Worm (Caenorhabditis elegans) whole organism, L4 larva: ENCODE measurements around the gene C44C10.9.

Source experiments
- F26F4.8 ChIP-seq: fragments of 200-800 bp; sonication (Bioruptor generic); conservative IDR thresholded peaks from 2 replicates; pipeline ENCODE4 v1.3.6; 2022; ENCODE audit warnings: missing genetic modification characterization, missing compliant biosample characterization
- F37D6.2 ChIP-seq: sonication (generic microtip); optimal IDR thresholded peaks from 2 replicates; lab custom pipeline; 2016; ENCODE audit warnings: mild to moderate bottlenecking, missing genetic modification characterization, missing compliant biosample characterization
- F44E2.7 ChIP-seq: fragments of 200-800 bp; sonication (Bioruptor generic); IDR thresholded peaks from 2 replicates; pipeline ENCODE4 v2.1.2; 2022; ENCODE audit warnings: missing genetic modification characterization, missing compliant biosample characterization
- R02D3.7 ChIP-seq: fragments of 150-350 bp; sonication (generic microtip); optimal IDR thresholded peaks from 3 replicates; lab custom pipeline; 2014; ENCODE audit warnings: missing biosample characterization, missing genetic modification characterization
- Y48G9A.11 ChIP-seq: fragments of 200-800 bp; sonication (Bioruptor generic); IDR thresholded peaks from 2 replicates; pipeline ENCODE4 v1.3.6; 2022; ENCODE audit warnings: missing genetic modification reagents, missing genetic modification characterization, missing compliant biosample characterization
- Y5F2A.4 ChIP-seq: fragments of 200-800 bp; sonication (Bioruptor generic); optimal IDR thresholded peaks from 2 replicates; lab custom pipeline; 2018; ENCODE audit warnings: mild to moderate bottlenecking, missing genetic modification characterization, missing compliant biosample characterization
- ceh-28 ChIP-seq: fragments of 150-350 bp; optimal IDR thresholded peaks from 2 replicates; lab custom pipeline; 2014; ENCODE audit warnings: missing biosample characterization, missing genetic modification reagents, missing genetic modification characterization
- ceh-32 ChIP-seq: sonication (generic microtip); optimal IDR thresholded peaks from 2 replicates; lab custom pipeline; 2016; ENCODE audit warnings: mild to moderate bottlenecking, missing genetic modification characterization, missing compliant biosample characterization; ENCODE audit not compliant: poor library complexity
- ceh-44 ChIP-seq: fragments of 200-800 bp; sonication (Bioruptor generic); IDR thresholded peaks from 2 replicates; pipeline ENCODE4 v1.3.6; 2022; ENCODE audit warnings: missing genetic modification reagents, missing genetic modification characterization, missing compliant biosample characterization
- ceh-62 ChIP-seq: sonication (generic microtip); optimal IDR thresholded peaks from 2 replicates; lab custom pipeline; 2017; ENCODE audit warnings: missing biosample characterization, missing genetic modification characterization
- ceh-82 ChIP-seq: sonication (generic microtip); optimal IDR thresholded peaks from 2 replicates; lab custom pipeline; 2017; ENCODE audit warnings: missing biosample characterization, missing genetic modification characterization
- ces-1 ChIP-seq: fragments of 150-350 bp; sonication (generic microtip); optimal IDR thresholded peaks from 4 replicates; lab custom pipeline; 2014; ENCODE audit warnings: missing biosample characterization, missing genetic modification reagents, missing genetic modification characterization
- ctbp-1 ChIP-seq: fragments of 200-800 bp; sonication (Bioruptor generic); IDR thresholded peaks from 2 replicates; pipeline ENCODE4 v1.3.6; 2022; ENCODE audit warnings: missing genetic modification reagents, missing genetic modification characterization, missing compliant biosample characterization
- daf-12 ChIP-seq: fragments of 150-350 bp; optimal IDR thresholded peaks from 2 replicates; lab custom pipeline; 2014; ENCODE audit warnings: missing biosample characterization, missing genetic modification reagents, missing genetic modification characterization
- daf-19 ChIP-seq: fragments of 200-800 bp; sonication (Bioruptor generic); conservative IDR thresholded peaks from 2 replicates; pipeline ENCODE4 v1.3.6; 2022; ENCODE audit warnings: missing genetic modification characterization, missing compliant biosample characterization
- dmd-6 ChIP-seq: fragments of 200-800 bp; sonication (Bioruptor generic); IDR thresholded peaks from 2 replicates; pipeline ENCODE4 v1.3.6; 2022; ENCODE audit warnings: missing genetic modification reagents, missing genetic modification characterization, missing compliant biosample characterization
- duxl-1 ChIP-seq: sonication (generic microtip); optimal IDR thresholded peaks from 2 replicates; lab custom pipeline; 2016; ENCODE audit warnings: mild to moderate bottlenecking, missing genetic modification characterization, moderate library complexity, missing compliant biosample characterization; ENCODE audit not compliant: poor library complexity
- egl-27 ChIP-seq: sonication (generic microtip); optimal IDR thresholded peaks from 3 replicates; lab custom pipeline; 2017; ENCODE audit warnings: missing biosample characterization, missing genetic modification reagents, missing genetic modification characterization
- egl-43 ChIP-seq: fragments of 200-800 bp; sonication (Bioruptor generic); IDR thresholded peaks from 2 replicates; pipeline ENCODE4 v1.3.6; 2022; ENCODE audit warnings: missing genetic modification reagents, missing genetic modification characterization, missing compliant biosample characterization
- fos-1 ChIP-seq: fragments of 150-350 bp; optimal IDR thresholded peaks from 2 replicates; lab custom pipeline; 2014; ENCODE audit warnings: missing biosample characterization, missing genetic modification characterization
- gei-8 ChIP-seq: fragments of 200-800 bp; sonication (Bioruptor generic); optimal IDR thresholded peaks from 2 replicates; lab custom pipeline; 2018; ENCODE audit warnings: mild to moderate bottlenecking, missing genetic modification characterization, missing compliant biosample characterization
- hif-1 ChIP-seq, 2 experiments: sonication (generic microtip); optimal IDR thresholded peaks; 2 replicates each; lab custom pipeline; 2016 to 2017; ENCODE audit warnings: missing compliant biosample characterization in 2 of 2, missing genetic modification characterization in 2 of 2, missing genetic modification reagents in 2 of 2, missing genotype in 2 of 2, mild to moderate bottlenecking in 1 of 2
- hlh-30 ChIP-seq: sonication (generic microtip); optimal IDR thresholded peaks from 2 replicates; lab custom pipeline; 2017; ENCODE audit warnings: antibody characterized with exemption, mild to moderate bottlenecking, missing genetic modification characterization, missing compliant biosample characterization; ENCODE audit not compliant: insufficient read depth
- lim-7 ChIP-seq: fragments of 200-800 bp; sonication (Bioruptor generic); IDR thresholded peaks from 2 replicates; pipeline ENCODE4 v1.3.6; 2022; ENCODE audit warnings: missing genetic modification characterization, missing compliant biosample characterization
- lin-1 ChIP-seq: fragments of 200-800 bp; sonication (Bioruptor generic); IDR thresholded peaks from 2 replicates; pipeline ENCODE4 v1.3.6; 2022; ENCODE audit warnings: missing genetic modification reagents, missing genetic modification characterization, missing compliant biosample characterization
- lir-3 ChIP-seq: sonication (generic microtip); optimal IDR thresholded peaks from 2 replicates; lab custom pipeline; 2016; ENCODE audit warnings: mild to moderate bottlenecking, missing genetic modification characterization, missing compliant biosample characterization
- madf-9 ChIP-seq: fragments of 200-800 bp; sonication (Bioruptor generic); conservative IDR thresholded peaks from 2 replicates; pipeline ENCODE4 v1.3.6; 2022; ENCODE audit warnings: missing genetic modification reagents, missing genetic modification characterization, missing compliant biosample characterization
- mdl-1 ChIP-seq, 2 experiments: fragments of 150-350 bp in 1 of 2; sonication (generic microtip) in 1 of 2; optimal IDR thresholded peaks; 2 replicates each; lab custom pipeline; 2014 to 2017; ENCODE audit warnings: missing biosample characterization in 2 of 2, missing genetic modification characterization in 2 of 2
- mep-1 ChIP-seq: fragments of 150-350 bp; sonication (generic microtip); optimal IDR thresholded peaks from 3 replicates; lab custom pipeline; 2014; ENCODE audit warnings: missing biosample characterization, missing genetic modification characterization
- mes-2 ChIP-seq: sonication (generic microtip); optimal IDR thresholded peaks from 2 replicates; lab custom pipeline; 2016; ENCODE audit warnings: missing genotype, mild to moderate bottlenecking, missing genetic modification characterization, missing compliant biosample characterization; ENCODE audit not compliant: poor library complexity, severe bottlenecking
- mxl-2 ChIP-seq: fragments of 200-800 bp; sonication (Bioruptor generic); conservative IDR thresholded peaks from 2 replicates; pipeline ENCODE4 v1.3.6; 2022; ENCODE audit warnings: missing genetic modification reagents, missing genetic modification characterization, missing compliant biosample characterization
- mxl-3 ChIP-seq: fragments of 200-800 bp; sonication (Bioruptor generic); optimal IDR thresholded peaks from 2 replicates; lab custom pipeline; 2018; ENCODE audit warnings: mild to moderate bottlenecking, missing genetic modification characterization, missing compliant biosample characterization
- nhr-10 ChIP-seq: fragments of 150-350 bp; optimal IDR thresholded peaks from 2 replicates; lab custom pipeline; 2014; ENCODE audit warnings: missing biosample characterization, missing genetic modification characterization
- nhr-102 ChIP-seq: sonication (generic microtip); optimal IDR thresholded peaks from 2 replicates; lab custom pipeline; 2016; ENCODE audit warnings: mild to moderate bottlenecking, missing genetic modification characterization, moderate library complexity, missing compliant biosample characterization
- nhr-11 ChIP-seq: fragments of 150-350 bp; optimal IDR thresholded peaks from 2 replicates; lab custom pipeline; 2014; ENCODE audit warnings: missing biosample characterization, missing genetic modification characterization
- nhr-237 ChIP-seq: sonication (generic microtip); optimal IDR thresholded peaks from 2 replicates; lab custom pipeline; 2017; ENCODE audit warnings: missing biosample characterization, missing genetic modification characterization
- nhr-28 ChIP-seq: fragments of 150-350 bp; optimal IDR thresholded peaks from 2 replicates; lab custom pipeline; 2014; ENCODE audit warnings: missing biosample characterization, missing genetic modification characterization
- nhr-41 ChIP-seq: fragments of 200-800 bp; sonication (Bioruptor generic); IDR thresholded peaks from 2 replicates; pipeline ENCODE4 v1.3.6; 2022; ENCODE audit warnings: missing genetic modification reagents, missing genetic modification characterization, missing compliant biosample characterization
- nhr-48 ChIP-seq: sonication (generic microtip); optimal IDR thresholded peaks from 2 replicates; lab custom pipeline; 2016; ENCODE audit warnings: mild to moderate bottlenecking, missing genetic modification characterization, missing compliant biosample characterization
- pqm-1 ChIP-seq: sonication (generic microtip); optimal IDR thresholded peaks from 2 replicates; lab custom pipeline; 2017; ENCODE audit warnings: missing biosample characterization, missing genetic modification characterization
- rbr-2 ChIP-seq: sonication (generic microtip); optimal IDR thresholded peaks from 2 replicates; lab custom pipeline; 2016; ENCODE audit warnings: missing genotype, missing genetic modification characterization, missing compliant biosample characterization
- saeg-2 ChIP-seq: fragments of 200-800 bp; sonication (Bioruptor generic); IDR thresholded peaks from 2 replicates; pipeline ENCODE4 v1.3.6; 2022; ENCODE audit warnings: missing genetic modification reagents, missing genetic modification characterization, missing compliant biosample characterization
- sdz-12 ChIP-seq: fragments of 200-800 bp; sonication (Bioruptor generic); optimal IDR thresholded peaks from 2 replicates; lab custom pipeline; 2018; ENCODE audit warnings: mild to moderate bottlenecking, missing genetic modification characterization, missing compliant biosample characterization
- snpc-1.2 ChIP-seq: fragments of 200-800 bp; sonication (Bioruptor generic); IDR thresholded peaks from 2 replicates; pipeline ENCODE4 v1.3.6; 2022; ENCODE audit warnings: missing genetic modification reagents, missing genetic modification characterization, missing compliant biosample characterization
- spr-3 ChIP-seq: fragments of 200-800 bp; sonication (Bioruptor generic); optimal IDR thresholded peaks from 2 replicates; lab custom pipeline; 2018; ENCODE audit warnings: mild to moderate bottlenecking, missing genetic modification characterization, missing compliant biosample characterization
- vab-7 ChIP-seq: fragments of 200-800 bp; sonication (Bioruptor generic); IDR thresholded peaks from 2 replicates; pipeline ENCODE4 v1.3.6; 2022; ENCODE audit warnings: missing genetic modification reagents, missing genetic modification characterization, missing compliant biosample characterization
- zag-1 ChIP-seq: fragments of 150-350 bp; optimal IDR thresholded peaks from 2 replicates; lab custom pipeline; 2014; ENCODE audit warnings: missing biosample characterization, missing genetic modification characterization
- zfp-2 ChIP-seq: sonication (generic microtip); optimal IDR thresholded peaks from 2 replicates; lab custom pipeline; 2016; ENCODE audit warnings: mild to moderate bottlenecking, missing genetic modification characterization, missing compliant biosample characterization
- ztf-7 ChIP-seq: fragments of 150-350 bp; optimal IDR thresholded peaks from 2 replicates; lab custom pipeline; 2014; ENCODE audit warnings: missing biosample characterization, missing genetic modification characterization

Gene C44C10.9

ce11 chrX:11743723-11744122, 27.4 kb upstream of the C44C10.9 start:
- TF ChIP-seq mes-2 (tag; lab: Kevin White, UChicago) (no peak), lim-7 (GFP tag; lab: Robert Waterston, UW) (no peak), spr-3 (GFP tag; lab: Kevin White, UChicago) (no peak), ceh-28 (no peak), ctbp-1 (GFP tag; lab: Robert Waterston, UW) (no peak), hlh-30 (tag; lab: Kevin White, UChicago) (no peak), fos-1 (tag; lab: Kevin White, UChicago) (no peak), F26F4.8 (no peak), rbr-2 (tag; lab: Kevin White, UChicago) (no peak), ztf-7 (no peak), hif-1 (tag; optimal IDR thresholded peaks at IDR 0.05; lab: Kevin White, UChicago) (no peak), daf-12 (tag; lab: Kevin White, UChicago) (no peak), R02D3.7 (tag; lab: Kevin White, UChicago) (no peak), mep-1 (tag; lab: Kevin White, UChicago) (no peak), Y5F2A.4 (no peak), nhr-41 (GFP tag; lab: Robert Waterston, UW) (no peak), ces-1 (GFP tag; lab: Kevin White, UChicago) (no peak)
- TF ChIP-seq, all 104 proteins: peak for 0

ce11 chrX:11738602-11739100, 22.3 kb upstream of the C44C10.9 start, which contains the start of gene nspa-9:
Gene nspa-9 (plus strand): TSS chrX:11739050.
- TF ChIP-seq mxl-2 (GFP tag; lab: Robert Waterston, UW) (0 out of 2 replicates have a peak, but pooled peaks have one; percentile 10), mxl-3 (GFP tag; lab: Kevin White, UChicago) (peak; percentile 39), dmd-6 (peak; percentile 95), Y5F2A.4 (no peak), mep-1 (tag; lab: Kevin White, UChicago) (peak; percentile 25), gei-8 (no peak), egl-27 (tag; lab: Kevin White, UChicago) (no peak), madf-9 (GFP tag; lab: Robert Waterston, UW) (no peak), F26F4.8 (no peak), lin-1 (0 out of 2 replicates have a peak, but pooled peaks have one; percentile 19), duxl-1 (tag; lab: Kevin White, UChicago) (no peak), ztf-7 (no peak), ceh-32 (tag; lab: Kevin White, UChicago) (no peak), fos-1 (tag; lab: Kevin White, UChicago) (no peak), spr-3 (GFP tag; lab: Kevin White, UChicago) (no peak), pqm-1 (tag; lab: Kevin White, UChicago) (peak; percentile 62), nhr-102 (tag; lab: Kevin White, UChicago) (no peak), snpc-1.2 (GFP tag; lab: Robert Waterston, UW) (no peak), zag-1 (tag; lab: Kevin White, UChicago) (no peak), F37D6.2 (tag; lab: Kevin White, UChicago) (no peak), vab-7 (GFP tag; lab: Robert Waterston, UW) (no peak), sdz-12 (GFP tag; lab: Kevin White, UChicago) (no peak), daf-19 (GFP tag; lab: Robert Waterston, UW) (no peak), egl-43 (no peak), saeg-2 (GFP tag; lab: Robert Waterston, UW) (no peak), nhr-48 (tag; lab: Kevin White, UChicago) (peak; percentile 40), ceh-82 (tag; lab: Kevin White, UChicago) (no peak), Y48G9A.11 (no peak), ceh-44 (GFP tag; lab: Robert Waterston, UW) (no peak), zfp-2 (tag; lab: Kevin White, UChicago) (no peak), nhr-11 (no peak), nhr-28 (tag; lab: Kevin White, UChicago) (peak; percentile 80), lir-3 (no peak), nhr-237 (no peak), nhr-10 (tag; lab: Kevin White, UChicago) (no peak), ceh-62 (tag; lab: Kevin White, UChicago) (no peak), F44E2.7 (GFP tag; lab: Robert Waterston, UW) (no peak), mdl-1 (tag; optimal IDR thresholded peaks at IDR 0.05; lab: Kevin White, UChicago) (peak; percentile 15 to 87), nhr-41 (GFP tag; lab: Robert Waterston, UW) (no peak)
